Fruit fly (Drosophila melanogaster): ENCODE measurements around the gene CG6695.

- TF ChIP-seq Pif1B (GFP tag; optimal IDR thresholded peaks at IDR 0.05): no peak
- TF ChIP-seq CG15710 (tag; optimal IDR thresholded peaks at IDR 0.05): no peak
- TF ChIP-seq fd96Ca (GFP tag; IDR thresholded peaks at IDR 0.05): no peak
Observed at dm6 chr3R:24634957-24635356, 20.0 kb upstream of the CG6695 start, which contains the start of gene MtnF.
